Worm (Caenorhabditis elegans) whole organism, L3 larva: ENCODE data around the gene lido-8.

ENCODE experiments used
- ZK546.5 ChIP-seq: sonication (generic microtip); optimal IDR thresholded peaks from 2 replicates; lab custom pipeline; 2017; ENCODE audit warnings: missing biosample characterization, missing genetic modification characterization
- ama-1 ChIP-seq: fragments of 150-350 bp; optimal IDR thresholded peaks from 2 replicates; lab custom pipeline; 2018
- egl-27 ChIP-seq: sonication (generic microtip); optimal IDR thresholded peaks from 4 replicates; lab custom pipeline; 2017; ENCODE audit warnings: missing biosample characterization, missing genetic modification reagents, missing genetic modification characterization
- elt-3 ChIP-seq, 3 experiments: fragments of 150-350 bp in 1 of 3; sonication (generic microtip) in 2 of 3; optimal IDR thresholded peaks; 2 replicates in 2 of 3; 4 replicates in 1 of 3; lab custom pipeline; 2014 to 2017; ENCODE audit warnings: missing biosample characterization in 3 of 3, missing genetic modification characterization in 3 of 3
- lin-15B ChIP-seq: fragments of 150-350 bp; optimal IDR thresholded peaks from 2 replicates; lab custom pipeline; 2014; ENCODE audit warnings: missing biosample characterization, missing genetic modification characterization
- nhr-23 ChIP-seq: fragments of 150-350 bp; optimal IDR thresholded peaks from 2 replicates; lab custom pipeline; 2014; ENCODE audit warnings: missing biosample characterization, missing genetic modification reagents, missing genetic modification characterization
- nhr-237 ChIP-seq: fragments of 150-350 bp; optimal IDR thresholded peaks from 2 replicates; lab custom pipeline; 2014; ENCODE audit warnings: missing biosample characterization, missing genetic modification characterization
- pqm-1 ChIP-seq: fragments of 150-350 bp; optimal IDR thresholded peaks from 2 replicates; lab custom pipeline; 2017; ENCODE audit warnings: missing biosample characterization, missing genetic modification characterization, inconsistent platforms
- unc-39 ChIP-seq: sonication (generic microtip); optimal IDR thresholded peaks from 4 replicates; lab custom pipeline; 2017; ENCODE audit warnings: missing biosample characterization, missing genetic modification characterization

- TF ChIP-seq nhr-237 (tag; lab: Kevin White, UChicago) (no peak), lin-15B (no peak), ZK546.5 (tag; lab: Kevin White, UChicago) (no peak), unc-39 (tag; lab: Kevin White, UChicago) (no peak), egl-27 (tag; lab: Kevin White, UChicago) (no peak), elt-3 (tag; optimal IDR thresholded peaks at IDR 0.05; lab: Kevin White, UChicago) (no peak), pqm-1 (tag; lab: Kevin White, UChicago) (no peak), nhr-23 (no peak), ama-1 (lab: Kevin White, UChicago) (no peak)
These were observed 17.8 kb upstream of the lido-8 start for ce11 chrII:2979061-2979460.
